Fruit fly (Drosophila melanogaster) S2 (cell line): Measurements from ENCODE around the gene CG42693.

Experiments
- CG8478 ChIP-seq: fragments of >200 bp; optimal IDR thresholded peaks from 2 replicates; lab custom pipeline; 2018
- CTCF ChIP-seq, 2 experiments: fragments of >200 bp; optimal IDR thresholded peaks; 2 replicates each; lab custom pipeline; 2018

Gene CG42693

DNA sequence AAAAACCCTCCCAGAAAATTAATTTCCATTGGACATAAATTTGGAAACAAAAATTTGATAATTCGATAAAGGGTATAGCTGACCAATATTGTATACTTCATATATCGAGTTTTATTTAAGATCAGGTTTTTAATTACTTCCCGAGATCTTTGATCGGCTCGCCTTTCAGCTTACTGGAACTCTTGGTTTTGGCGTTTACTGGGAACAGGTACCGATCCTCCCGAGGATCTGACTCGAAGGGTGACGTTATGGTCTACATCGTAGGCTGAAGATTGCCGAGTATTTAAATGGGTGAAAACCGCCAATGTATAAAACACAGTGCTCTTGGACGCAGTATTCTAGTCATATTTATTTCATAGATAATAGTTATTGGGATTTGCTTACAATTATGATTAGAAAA is at the start of gene CG42693:
TSS of gene CG42693 (minus strand) at position 101 of the 400 bp plus-strand sequence.
- TF ChIP-seq CG8478 (lab: Kevin White, UChicago), result no peak
- TF ChIP-seq CTCF (optimal IDR thresholded peaks at IDR 0.05; lab: Kevin White, UChicago), result no peak

DNA sequence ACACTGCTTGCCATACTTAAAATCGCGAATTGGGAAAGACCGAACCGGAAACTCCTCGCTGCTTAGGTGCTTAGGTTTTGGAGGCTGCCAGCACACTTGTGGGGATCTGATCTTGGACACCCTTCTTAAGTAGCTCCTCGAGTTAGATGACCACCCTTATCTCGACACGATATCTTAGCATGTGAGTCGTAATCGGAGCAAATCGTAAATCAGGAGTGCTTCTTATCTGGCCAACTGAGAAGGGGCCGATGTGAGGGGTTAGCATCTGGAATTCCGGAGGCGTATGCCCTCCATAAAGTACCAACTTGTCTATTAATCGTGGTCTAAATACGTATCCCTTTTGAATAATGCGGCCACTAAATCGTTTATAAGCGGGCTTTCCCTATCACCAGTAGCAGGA is 46.5 kb upstream of the CG42693 start, which contains the start of gene salt:
TSS of gene salt (minus strand) at position 101 of the 400 bp plus-strand sequence.
- TF ChIP-seq CTCF (optimal IDR thresholded peaks at IDR 0.05; lab: Kevin White, UChicago) (no peak), CG8478 (lab: Kevin White, UChicago) (no peak)

DNA sequence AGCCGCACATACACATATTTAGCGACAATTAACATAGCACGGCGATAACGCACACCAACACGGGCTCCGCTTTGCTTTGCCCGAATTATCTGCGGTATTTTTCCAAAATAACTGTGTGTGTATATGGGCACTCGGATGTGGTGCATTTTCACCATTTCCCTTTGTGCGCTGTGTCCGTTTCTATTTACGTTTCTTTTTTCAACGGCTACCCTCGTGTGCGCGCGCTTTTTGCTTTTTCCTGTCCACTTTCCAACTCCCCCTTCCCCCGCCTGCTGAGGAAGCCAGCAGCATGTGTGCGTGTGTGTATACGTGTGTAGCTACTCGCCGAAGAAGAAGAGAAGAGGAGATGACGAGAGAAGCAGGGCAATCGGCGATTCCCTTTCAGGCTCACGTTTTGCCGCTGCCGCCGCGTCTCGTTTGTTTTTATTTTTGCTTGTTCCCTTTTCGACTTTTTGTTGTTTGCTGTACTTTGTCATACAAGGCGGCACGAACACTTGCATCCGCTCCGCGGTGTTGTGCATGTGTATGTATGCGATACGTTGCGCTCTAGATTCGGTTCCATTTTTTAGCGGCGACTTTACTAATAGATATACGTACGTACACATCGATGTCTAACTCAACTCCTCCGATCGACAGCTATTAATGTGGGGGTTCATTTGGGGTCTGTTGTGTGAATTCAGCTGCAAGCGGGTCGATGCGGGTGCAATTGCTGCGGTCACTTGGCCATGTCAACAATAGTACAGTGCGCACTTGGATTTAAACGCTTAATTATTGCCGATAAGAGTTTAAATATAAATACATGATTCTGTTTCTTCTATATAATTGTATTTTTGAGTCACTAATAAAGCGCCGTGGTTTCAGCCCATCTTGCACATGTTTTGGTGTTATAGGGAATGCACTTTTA is 40.2 kb upstream of the CG42693 start:
- TF ChIP-seq CG8478 (lab: Kevin White, UChicago) (no peak), CTCF (optimal IDR thresholded peaks at IDR 0.05; lab: Kevin White, UChicago) (no peak)

DNA sequence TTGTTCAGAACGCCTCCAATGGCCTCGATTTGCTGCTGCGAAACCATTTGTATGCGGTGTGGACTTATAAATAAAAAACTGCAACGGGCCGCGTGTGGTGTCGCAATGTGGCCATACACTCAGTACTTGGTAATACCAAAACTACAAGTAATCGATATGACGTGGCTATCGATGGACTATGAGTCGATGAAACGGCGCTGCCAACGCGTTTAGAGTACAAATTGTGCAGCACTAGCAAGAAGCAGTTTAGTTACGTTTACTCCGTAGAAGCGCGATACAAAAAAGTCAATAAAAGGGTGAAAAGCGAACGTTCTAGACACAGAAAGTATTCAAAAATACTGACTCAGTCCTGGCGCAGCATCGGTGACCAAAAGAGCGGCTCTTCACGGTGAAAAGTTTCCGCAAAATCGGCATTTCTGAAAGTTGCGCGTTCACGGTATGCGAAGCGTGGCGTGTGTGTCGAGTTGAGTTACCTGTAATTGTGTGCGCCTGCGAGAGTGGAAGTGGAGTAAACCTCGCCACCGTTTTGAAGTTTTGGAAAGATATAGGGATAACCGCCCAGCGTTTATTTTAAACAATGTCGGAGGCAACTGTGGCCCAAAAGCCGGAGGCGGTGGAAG is 39.4 kb upstream of the CG42693 start, which contains the start of the genes nero and CG1910:
TSS of gene nero (minus strand) at position 130 of the 620 bp plus-strand sequence.
TSS of gene CG1910 (plus strand) at position 215 of the 620 bp plus-strand sequence.
- no peak for TF ChIP-seq CG8478 (lab: Kevin White, UChicago)
- peak; percentile 18 to 40 for TF ChIP-seq CTCF (optimal IDR thresholded peaks at IDR 0.05; lab: Kevin White, UChicago)

DNA sequence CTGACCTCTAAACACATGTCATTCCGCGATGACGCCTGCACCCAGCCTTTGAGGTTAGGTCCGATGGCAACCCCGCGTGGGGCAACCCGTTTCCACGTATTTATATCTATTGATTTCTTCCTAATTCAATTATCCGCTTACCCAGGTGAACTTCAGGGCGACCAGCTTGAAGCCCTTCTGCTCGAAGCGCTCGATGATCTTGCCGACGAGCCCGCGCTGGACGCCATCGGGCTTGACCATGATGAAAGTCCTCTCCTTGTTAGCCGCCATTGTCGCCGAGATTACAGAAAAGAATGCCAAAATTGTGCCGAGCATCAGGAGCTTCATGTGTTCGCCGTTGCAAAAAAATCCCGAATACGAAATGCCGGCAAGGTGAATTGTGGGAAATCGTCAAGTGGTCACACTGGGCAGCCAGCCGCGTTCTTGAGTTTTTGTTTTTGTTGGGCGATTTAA is 37.5 kb upstream of the CG42693 start, which contains the start of gene awd:
TSS of gene awd (minus strand) at position 449 of the 453 bp plus-strand sequence.
- TF ChIP-seq CG8478 (lab: Kevin White, UChicago) (no peak), CTCF (optimal IDR thresholded peaks at IDR 0.05; lab: Kevin White, UChicago) (peak in 1 of 2 experiments; percentile 24)

DNA sequence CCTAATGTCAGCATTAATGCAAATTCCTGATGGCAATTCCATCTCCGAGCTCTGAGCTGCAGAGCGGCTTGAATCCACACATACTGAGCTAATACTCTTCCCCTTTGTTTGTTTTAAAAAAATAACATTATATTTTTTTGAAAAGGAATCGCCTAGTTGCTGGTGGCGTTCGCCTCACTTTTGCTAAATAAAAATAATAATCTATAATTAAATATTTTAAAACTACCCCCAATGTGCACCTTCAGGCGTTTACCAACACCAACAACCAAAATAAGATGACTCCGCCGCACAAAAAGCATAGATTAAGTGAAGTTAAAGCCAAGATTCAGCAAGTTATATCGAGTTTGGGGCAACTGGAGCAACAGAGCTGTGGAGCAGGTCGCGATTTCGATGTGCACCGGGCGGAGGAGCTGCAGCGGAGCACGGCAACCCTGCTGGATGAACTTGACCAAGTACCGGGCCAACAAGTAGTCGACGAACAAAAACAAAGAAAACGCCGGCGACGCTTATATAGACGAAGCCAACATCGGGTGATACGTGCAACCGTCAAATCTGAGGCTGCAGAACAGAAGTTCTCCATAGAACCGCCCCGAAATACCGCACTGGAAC is 36.0 kb upstream of the CG42693 start, which contains the start of gene CG1896:
TSS of gene CG1896 (plus strand) at position 239 of the 609 bp plus-strand sequence.
- TF ChIP-seq CTCF (optimal IDR thresholded peaks at IDR 0.05; lab: Kevin White, UChicago) (no peak), CG8478 (lab: Kevin White, UChicago) (no peak)

DNA sequence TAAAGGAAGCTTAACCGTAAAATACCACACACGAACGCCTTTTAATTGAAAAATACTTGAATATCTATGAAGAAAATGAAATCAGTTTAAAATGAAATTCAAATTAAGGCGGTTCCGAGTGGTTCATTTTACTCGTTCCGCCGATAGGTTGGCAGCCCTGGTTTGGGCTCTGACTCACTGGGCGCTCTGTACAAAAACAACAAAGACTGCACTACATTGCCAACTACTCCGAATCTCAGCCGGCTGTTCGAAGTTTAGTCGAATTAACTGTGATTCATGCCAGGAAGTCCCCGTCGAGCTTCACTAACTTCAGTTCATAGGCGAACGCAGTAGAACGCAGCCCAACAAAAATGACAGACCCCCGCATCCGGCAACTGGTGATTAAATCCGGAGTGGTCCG is 35.1 kb upstream of the CG42693 start, which contains the start of gene Tbca:
TSS of gene Tbca (plus strand) at position 212 of the 400 bp plus-strand sequence.
- peak in 1 of 2 experiments; percentile 2 for TF ChIP-seq CTCF (optimal IDR thresholded peaks at IDR 0.05; lab: Kevin White, UChicago)
- TF ChIP-seq CG8478 (lab: Kevin White, UChicago), result no peak

DNA sequence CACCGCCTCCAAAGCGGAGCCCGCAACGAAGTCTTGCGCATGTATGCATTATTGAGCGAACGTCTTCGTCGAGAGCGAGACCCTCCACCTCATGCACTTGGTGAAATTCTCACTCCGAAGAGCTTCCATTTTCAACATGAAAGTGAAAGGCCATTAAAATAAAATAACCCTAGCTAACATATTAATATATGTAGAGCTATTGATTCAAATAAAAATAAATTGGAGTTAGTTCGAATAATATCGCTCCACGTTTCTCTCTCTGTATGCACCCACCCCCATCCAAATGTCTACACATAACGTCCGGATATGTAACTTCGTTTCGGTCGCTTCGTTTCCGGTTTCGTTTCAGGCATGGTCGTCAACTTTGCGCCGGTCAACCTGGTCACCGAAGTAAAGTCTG is 33.1 kb upstream of the CG42693 start:
- TF ChIP-seq CG8478 (lab: Kevin White, UChicago) (no peak), CTCF (optimal IDR thresholded peaks at IDR 0.05; lab: Kevin White, UChicago) (no peak)

DNA sequence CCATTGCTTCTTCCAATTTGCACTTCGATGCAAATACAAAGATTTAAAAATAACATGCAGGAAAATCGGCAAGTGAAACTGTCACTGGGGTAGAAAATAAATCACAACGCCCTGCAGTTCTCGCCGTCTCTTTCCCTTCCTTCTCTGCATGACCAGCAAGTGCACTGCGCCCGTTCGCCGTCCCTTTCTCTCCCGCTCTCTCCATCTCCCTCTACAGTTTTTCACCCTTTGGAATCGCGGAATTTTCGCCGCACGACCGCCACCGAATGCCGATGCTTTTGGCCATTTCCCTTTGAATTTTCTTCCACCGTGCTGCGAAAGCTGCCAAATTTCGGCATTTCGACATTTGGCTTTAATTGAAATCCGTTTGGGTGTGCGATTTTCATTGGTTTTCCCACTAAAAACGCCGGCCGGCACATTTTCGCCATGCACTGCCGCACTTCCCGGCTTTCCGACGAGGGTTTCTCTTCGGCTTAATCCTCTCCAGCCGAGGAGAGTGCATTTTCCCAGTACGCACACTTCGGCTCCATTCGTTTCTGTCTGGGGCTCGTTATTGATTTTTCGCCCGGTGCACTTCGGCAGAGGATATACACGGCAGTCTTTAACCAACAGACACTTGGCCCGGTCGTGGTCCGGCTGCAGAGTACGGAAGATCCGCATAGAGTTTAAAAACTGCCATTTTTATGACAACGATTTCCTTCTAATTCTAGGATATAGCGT is 31.1 kb upstream of the CG42693 start:
- TF ChIP-seq CTCF (optimal IDR thresholded peaks at IDR 0.05; lab: Kevin White, UChicago) (no peak), CG8478 (lab: Kevin White, UChicago) (no peak)

DNA sequence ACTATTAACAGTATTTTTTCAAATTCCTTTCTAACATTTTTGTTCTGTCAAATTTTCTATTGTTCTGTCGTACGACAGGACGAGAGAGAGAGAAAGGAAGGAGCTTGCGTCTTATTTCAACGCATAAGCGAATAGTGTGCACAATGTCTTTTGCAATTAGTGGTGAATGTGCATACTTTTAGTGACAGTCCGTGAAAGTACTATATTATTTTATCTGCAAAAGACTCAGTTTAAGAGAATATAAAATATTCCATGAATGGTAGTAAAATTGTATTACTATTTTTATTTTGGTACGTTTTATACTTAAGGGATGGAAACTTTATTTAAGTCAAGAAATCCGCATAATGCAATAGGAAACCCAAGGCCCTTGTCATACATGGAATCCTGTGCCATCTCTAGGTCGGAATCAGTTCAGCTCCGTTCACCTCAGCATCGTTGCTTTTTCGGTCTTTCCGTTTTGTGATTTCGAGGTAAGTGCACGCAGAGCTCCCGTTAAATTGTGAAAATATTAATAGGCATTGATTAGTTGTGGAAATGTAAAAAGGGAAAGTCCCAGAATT is 30.0 kb upstream of the CG42693 start, which contains the start of gene eEF1alpha2:
TSS of gene eEF1alpha2 (plus strand) at position 409 of the 560 bp plus-strand sequence.
- TF ChIP-seq CTCF (optimal IDR thresholded peaks at IDR 0.05; lab: Kevin White, UChicago), result no peak
- TF ChIP-seq CG8478 (lab: Kevin White, UChicago), result no peak

DNA sequence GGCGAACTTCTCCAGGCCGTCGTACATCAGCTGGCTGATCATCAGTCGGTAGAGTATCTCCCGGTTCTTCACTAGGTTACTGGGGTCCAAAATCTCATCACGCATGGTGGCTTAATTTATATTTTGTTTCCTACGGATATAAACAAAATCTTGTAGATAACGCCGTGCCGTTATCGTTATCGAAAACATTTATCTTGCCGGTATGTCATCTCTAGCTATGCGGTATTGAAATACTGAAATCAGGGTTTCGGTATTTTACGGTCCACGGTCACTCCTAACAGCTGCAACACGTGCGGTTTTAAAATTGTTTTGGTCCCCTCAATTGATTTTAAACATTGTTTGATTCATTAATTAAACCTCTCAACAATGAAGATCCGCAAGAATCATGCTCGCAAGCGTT is 28.6 kb upstream of the CG42693 start, which contains the start of the genes CstF50 and CG11563:
TSS of gene CstF50 (minus strand) at position 188 of the 400 bp plus-strand sequence.
TSS of gene CG11563 (plus strand) at position 260 of the 400 bp plus-strand sequence.
- TF ChIP-seq CG8478 (lab: Kevin White, UChicago), result no peak

DNA sequence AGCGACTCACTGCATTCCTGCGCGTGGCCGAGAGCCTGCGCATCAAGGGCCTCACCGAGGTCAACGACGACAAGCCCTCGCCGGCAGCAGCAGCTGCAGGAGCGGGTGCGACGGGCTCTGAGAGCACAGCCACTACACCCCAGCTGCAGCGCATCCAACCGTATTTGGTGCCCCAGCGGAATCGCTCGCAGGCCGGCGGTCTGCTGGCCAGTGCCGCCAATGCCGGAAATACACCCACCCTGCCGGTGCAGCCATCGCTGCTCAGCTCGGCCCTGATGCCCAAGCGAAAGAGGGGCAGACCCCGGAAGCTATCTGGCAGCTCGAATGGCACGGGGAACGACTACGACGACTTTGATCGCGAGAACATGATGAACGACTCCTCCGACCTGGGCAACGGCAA is 19.6 kb upstream of the CG42693 start:
- no peak for TF ChIP-seq CTCF (optimal IDR thresholded peaks at IDR 0.05; lab: Kevin White, UChicago)
- TF ChIP-seq CG8478 (lab: Kevin White, UChicago), result no peak

DNA sequence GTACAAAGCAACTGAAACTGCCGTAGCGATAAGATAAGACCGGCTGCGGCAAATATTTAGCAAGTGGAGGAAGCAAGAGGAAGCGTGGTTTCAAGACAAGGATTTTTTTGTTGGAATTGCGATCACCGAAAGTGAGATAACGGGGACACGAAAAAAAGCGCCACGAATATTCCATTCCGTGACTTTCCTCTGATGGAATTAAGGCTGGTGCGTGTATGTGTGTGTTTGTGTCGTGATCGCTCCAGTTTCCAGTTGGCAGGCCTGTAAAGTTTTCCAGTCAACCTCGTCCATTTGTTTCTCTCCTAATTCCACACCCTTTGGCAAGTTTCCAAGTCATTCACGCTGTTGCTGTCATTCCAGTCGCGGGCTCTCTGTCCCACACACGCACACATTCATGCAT is 18.1 kb upstream of the CG42693 start:
- TF ChIP-seq CG8478 (lab: Kevin White, UChicago) (no peak), CTCF (optimal IDR thresholded peaks at IDR 0.05; lab: Kevin White, UChicago) (no peak)
